Worm (Caenorhabditis elegans) whole organism, mixed stage, embryonic: ENCODE measurements around the gene ZK1307.9.

ENCODE experiments used
- blmp-1 ChIP-seq: fragments of 150-350 bp; optimal IDR thresholded peaks from 2 replicates; lab custom pipeline; 2014; ENCODE audit warnings: missing biosample characterization, missing genetic modification characterization
- ces-1 ChIP-seq: fragments of 150-350 bp; optimal IDR thresholded peaks from 2 replicates; lab custom pipeline; 2014; ENCODE audit warnings: missing biosample characterization, missing genetic modification reagents, missing genetic modification characterization
- drap-1 ChIP-seq: fragments of 200-800 bp; sonication (Bioruptor generic); optimal IDR thresholded peaks from 3 replicates; lab custom pipeline; 2018; ENCODE audit warnings: mild to moderate bottlenecking, missing genetic modification characterization, missing compliant biosample characterization
- elt-3 ChIP-seq: fragments of 150-350 bp; optimal IDR thresholded peaks from 2 replicates; lab custom pipeline; 2014; ENCODE audit warnings: missing biosample characterization, missing genetic modification characterization
- flh-1 ChIP-seq: fragments of 200-800 bp; sonication (Bioruptor generic); optimal IDR thresholded peaks from 2 replicates; lab custom pipeline; 2018; ENCODE audit warnings: mild to moderate bottlenecking, missing genetic modification characterization, moderate library complexity, missing compliant biosample characterization
- lin-13 ChIP-seq: fragments of 150-350 bp; optimal IDR thresholded peaks from 2 replicates; lab custom pipeline; 2014; ENCODE audit warnings: missing biosample characterization, missing genetic modification characterization
- lsy-2 ChIP-seq: fragments of 150-350 bp; optimal IDR thresholded peaks from 2 replicates; lab custom pipeline; 2014; ENCODE audit warnings: missing biosample characterization, missing genetic modification characterization
- mep-1 ChIP-seq: fragments of 150-350 bp; optimal IDR thresholded peaks from 2 replicates; lab custom pipeline; 2017; ENCODE audit warnings: missing biosample characterization, missing genetic modification reagents, missing genetic modification characterization, inconsistent platforms
- mls-2 ChIP-seq: sonication (generic microtip); optimal IDR thresholded peaks from 2 replicates; lab custom pipeline; 2016; ENCODE audit warnings: mild to moderate bottlenecking, missing genetic modification characterization, moderate library complexity, missing compliant biosample characterization
- sem-2 ChIP-seq: fragments of 200-800 bp; sonication (Bioruptor generic); optimal IDR thresholded peaks from 2 replicates; lab custom pipeline; 2018; ENCODE audit warnings: mild to moderate bottlenecking, missing genetic modification characterization, missing compliant biosample characterization
- snpc-4 ChIP-seq: fragments of 150-350 bp; optimal IDR thresholded peaks from 2 replicates; lab custom pipeline; 2014; ENCODE audit warnings: missing biosample characterization, missing genetic modification characterization
- unc-120 ChIP-seq: sonication (generic microtip); optimal IDR thresholded peaks from 2 replicates; lab custom pipeline; 2017; ENCODE audit warnings: missing genetic modification characterization, missing compliant biosample characterization; ENCODE audit not compliant: poor library complexity, severe bottlenecking
- unc-62 ChIP-seq: fragments of 150-350 bp; optimal IDR thresholded peaks from 2 replicates; lab custom pipeline; 2014; ENCODE audit warnings: missing biosample characterization, missing genetic modification reagents, missing genetic modification characterization

DNA sequence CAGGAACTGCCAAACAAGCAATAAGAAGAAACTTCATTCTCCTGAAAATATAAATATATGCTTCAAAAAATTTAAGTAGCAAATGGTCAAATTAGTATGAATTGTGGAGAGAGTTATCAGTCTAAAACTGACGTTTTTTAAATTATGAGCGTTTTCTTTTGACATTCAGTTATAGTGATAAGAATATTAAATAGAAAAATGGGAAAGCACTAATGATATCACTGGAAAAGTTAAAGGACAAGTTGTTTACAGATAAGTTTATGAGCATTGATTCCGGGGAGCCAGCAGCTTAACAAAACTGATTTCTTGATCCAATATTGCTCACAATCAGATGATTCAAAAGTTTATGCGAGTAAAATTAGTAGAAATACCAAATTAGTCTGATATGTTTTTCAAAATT is 11.1 kb downstream of the ZK1307.9 start, which contains the start of gene ZK1320.3:
- TF ChIP-seq lin-13 (tag; lab: Kevin White, UChicago) (no peak), ces-1 (GFP tag; lab: Kevin White, UChicago) (no peak), mls-2 (tag; lab: Kevin White, UChicago) (no peak), unc-62 (no peak), snpc-4 (tag; lab: Kevin White, UChicago) (no peak), sem-2 (GFP tag; lab: Kevin White, UChicago) (no peak), mep-1 (tag; lab: Kevin White, UChicago) (no peak), lsy-2 (tag; lab: Kevin White, UChicago) (no peak), flh-1 (GFP tag; lab: Kevin White, UChicago) (no peak), drap-1 (GFP tag; lab: Kevin White, UChicago) (no peak), unc-120 (tag; lab: Kevin White, UChicago) (no peak), blmp-1 (tag; lab: Kevin White, UChicago) (no peak), elt-3 (tag; lab: Kevin White, UChicago) (no peak)
